Fruit fly (Drosophila melanogaster) whole organism, embryonic: ENCODE measurements around the gene Dred.

ENCODE experiments used
- Abd-B ChIP-seq: fragments of 200-800 bp; sonication (Bioruptor generic); optimal IDR thresholded peaks from 2 replicates; lab custom pipeline; 2018; ENCODE audit warnings: missing biosample characterization, mild to moderate bottlenecking, missing genetic modification characterization, moderate library complexity
- Atf6 ChIP-seq: fragments of 200-800 bp; sonication (Bioruptor generic); IDR thresholded peaks from 2 replicates; pipeline ENCODE4 v1.3.6; 2022; ENCODE audit warnings: missing biosample characterization, missing genetic modification characterization
- Awh ChIP-seq: fragments of 200-800 bp; sonication (Bioruptor generic); IDR thresholded peaks from 2 replicates; pipeline ENCODE4, ENCODE4 v1.3.6; 2022; ENCODE audit warnings: missing biosample characterization, missing genetic modification characterization
- C15 ChIP-seq: fragments of 200-800 bp; sonication (Bioruptor generic); IDR thresholded peaks from 3 replicates; pipeline ENCODE4 v1.3.6; 2022; ENCODE audit warnings: missing biosample characterization, missing genetic modification characterization
- CG10543 ChIP-seq: fragments of 200-800 bp; sonication (Bioruptor generic); optimal IDR thresholded peaks from 3 replicates; lab custom pipeline; 2017; ENCODE audit warnings: missing biosample characterization, mild to moderate bottlenecking, missing genetic modification characterization, moderate library complexity
- CG11695 ChIP-seq: fragments of 200-800 bp; sonication (Bioruptor generic); IDR thresholded peaks from 3 replicates; pipeline ENCODE4 v1.3.6; 2022; ENCODE audit warnings: missing biosample characterization, missing genetic modification characterization
- CG12236 ChIP-seq: fragments of 200-800 bp; sonication (Bioruptor generic); optimal IDR thresholded peaks from 2 replicates; lab custom pipeline; 2016; ENCODE audit warnings: missing biosample characterization, missing genetic modification characterization
- CG12744 ChIP-seq: fragments of 200-800 bp; sonication (Bioruptor generic); optimal IDR thresholded peaks from 2 replicates; lab custom pipeline; 2016; ENCODE audit warnings: missing biosample characterization, missing genetic modification characterization
- CG13287 ChIP-seq: fragments of 200-800 bp; sonication (Bioruptor generic); IDR thresholded peaks from 2 replicates; pipeline ENCODE4 v1.3.6; 2022; ENCODE audit warnings: missing biosample characterization, missing genetic modification characterization; ENCODE audit not compliant: partially characterized antibody
- CG14667 ChIP-seq: fragments of 200-800 bp; sonication (Bioruptor generic); IDR thresholded peaks from 2 replicates; pipeline ENCODE4 v1.3.6; 2022; ENCODE audit warnings: missing biosample characterization, missing genetic modification characterization
- CG15696 ChIP-seq: fragments of 200-800 bp; sonication (Bioruptor generic); optimal IDR thresholded peaks from 2 replicates; lab custom pipeline; 2019; ENCODE audit warnings: missing biosample characterization, mild to moderate bottlenecking, missing genetic modification characterization, moderate library complexity
- CG16779 ChIP-seq: fragments of 200-800 bp; sonication (Bioruptor generic); IDR thresholded peaks from 2 replicates; pipeline ENCODE4 v1.3.6; 2022; ENCODE audit warnings: missing biosample characterization, missing genetic modification characterization
- CG17359 ChIP-seq: fragments of 200-800 bp; sonication (Bioruptor generic); optimal IDR thresholded peaks from 3 replicates; lab custom pipeline; 2018; ENCODE audit warnings: missing biosample characterization, mild to moderate bottlenecking, missing genetic modification characterization, moderate library complexity
- CG2120 ChIP-seq: fragments of 200-800 bp; sonication (Bioruptor generic); optimal IDR thresholded peaks from 3 replicates; lab custom pipeline; 2016; ENCODE audit warnings: missing biosample characterization, missing genetic modification characterization
- CG31224 ChIP-seq: fragments of 200-800 bp; sonication (Bioruptor generic); IDR thresholded peaks from 2 replicates; pipeline ENCODE4 v1.3.6; 2022; ENCODE audit warnings: missing biosample characterization, missing genetic modification characterization
- CG34422 ChIP-seq: fragments of 200-800 bp; sonication (Bioruptor generic); IDR thresholded peaks from 3 replicates; pipeline ENCODE4 v1.3.6; 2022; ENCODE audit warnings: missing biosample characterization, missing genetic modification characterization
- CG3847 ChIP-seq: fragments of 200-800 bp; sonication (Bioruptor generic); IDR thresholded peaks from 2 replicates; pipeline ENCODE4 v1.3.6; 2022; ENCODE audit warnings: missing biosample characterization, missing genetic modification characterization
- CG42726 ChIP-seq: fragments of 200-800 bp; sonication (Bioruptor generic); IDR thresholded peaks from 2 replicates; pipeline ENCODE4 v1.3.6; 2022; ENCODE audit warnings: missing biosample characterization, missing genetic modification characterization; ENCODE audit not compliant: partially characterized antibody
- CG4404 ChIP-seq: fragments of 200-800 bp; sonication (Bioruptor generic); IDR thresholded peaks from 2 replicates; pipeline ENCODE4 v1.3.6; 2022; ENCODE audit warnings: missing biosample characterization, missing genetic modification characterization
- CG5180 ChIP-seq: fragments of 200-800 bp; sonication (Bioruptor generic); optimal IDR thresholded peaks from 3 replicates; lab custom pipeline; 2017; ENCODE audit warnings: missing biosample characterization, missing genetic modification characterization, mild to moderate bottlenecking, moderate library complexity, missing genetic modification reagents
- CG8359 ChIP-seq: fragments of 200-800 bp; sonication (Bioruptor generic); optimal IDR thresholded peaks from 2 replicates; lab custom pipeline; 2017; ENCODE audit warnings: missing biosample characterization, mild to moderate bottlenecking, missing genetic modification characterization, borderline replicate concordance
- CG8765 ChIP-seq: fragments of 200-800 bp; sonication (Bioruptor generic); IDR thresholded peaks from 2 replicates; pipeline ENCODE4 v1.3.6; 2022; ENCODE audit warnings: missing biosample characterization, missing genetic modification characterization
- CG8944 ChIP-seq: fragments of 200-800 bp; sonication (Bioruptor generic); optimal IDR thresholded peaks from 3 replicates; lab custom pipeline; 2016; ENCODE audit warnings: missing biosample characterization, missing genetic modification characterization
- CG9932 ChIP-seq: fragments of 200-800 bp; sonication (Bioruptor generic); IDR thresholded peaks from 2 replicates; pipeline ENCODE4 v1.3.6; 2022; ENCODE audit warnings: missing biosample characterization, missing genetic modification characterization
- HLH3B ChIP-seq: fragments of 200-800 bp; sonication (Bioruptor generic); IDR thresholded peaks from 2 replicates; pipeline ENCODE4 v1.3.6; 2022; ENCODE audit warnings: missing biosample characterization, missing genetic modification characterization
- HLH4C ChIP-seq: fragments of 200-800 bp; sonication (Bioruptor generic); IDR thresholded peaks from 3 replicates; pipeline ENCODE4 v1.3.6; 2022; ENCODE audit warnings: missing biosample characterization, missing genetic modification characterization; ENCODE audit not compliant: partially characterized antibody
- HmgD ChIP-seq: fragments of 200-800 bp; sonication (Bioruptor generic); optimal IDR thresholded peaks from 3 replicates; lab custom pipeline; 2016; ENCODE audit warnings: missing biosample characterization, missing genetic modification characterization
- Hr78 ChIP-seq, 2 experiments: fragments of 200-800 bp in 1 of 2; fragments of >200 bp in 1 of 2; sonication (Bioruptor generic) in 1 of 2; optimal IDR thresholded peaks; 2 replicates each; lab custom pipeline; 2017 to 2019; ENCODE audit warnings: missing biosample characterization in 2 of 2, missing genetic modification characterization in 2 of 2, mild to moderate bottlenecking in 1 of 2, moderate library complexity in 1 of 2
- Mad ChIP-seq: fragments of 200-800 bp; sonication (Bioruptor generic); optimal IDR thresholded peaks from 2 replicates; lab custom pipeline; 2016; ENCODE audit warnings: missing biosample characterization, missing genetic modification characterization
- Nf-YC ChIP-seq: fragments of 200-800 bp; optimal IDR thresholded peaks from 3 replicates; lab custom pipeline; 2019; ENCODE audit warnings: missing biosample characterization, mild to moderate bottlenecking, missing genetic modification characterization, moderate library complexity
- Oli ChIP-seq: fragments of 200-800 bp; sonication (Bioruptor generic); optimal IDR thresholded peaks from 2 replicates; lab custom pipeline; 2018; ENCODE audit warnings: missing biosample characterization, mild to moderate bottlenecking, missing genetic modification characterization, moderate library complexity
- Ptx1 ChIP-seq: fragments of 200-800 bp; sonication (Bioruptor generic); IDR thresholded peaks from 2 replicates; pipeline ENCODE4 v1.3.6; 2022; ENCODE audit warnings: missing biosample characterization, missing genetic modification characterization
- Xbp1 ChIP-seq: fragments of 200-800 bp; sonication (Bioruptor generic); optimal IDR thresholded peaks from 3 replicates; lab custom pipeline; 2016; ENCODE audit warnings: missing biosample characterization, mild to moderate bottlenecking, missing genetic modification characterization
- ase ChIP-seq: fragments of 200-800 bp; sonication (Bioruptor generic); IDR thresholded peaks from 3 replicates; pipeline ENCODE4 v1.3.6; 2022; ENCODE audit warnings: missing biosample characterization, missing genetic modification characterization
- az2 ChIP-seq: fragments of 200-800 bp; sonication (Bioruptor generic); optimal IDR thresholded peaks from 3 replicates; lab custom pipeline; 2016; ENCODE audit warnings: missing biosample characterization, missing genetic modification characterization
- br ChIP-seq: fragments of >200 bp; optimal IDR thresholded peaks from 2 replicates; lab custom pipeline; 2017
- chm ChIP-seq: fragments of 200-800 bp; sonication (Bioruptor generic); IDR thresholded peaks from 2 replicates; pipeline ENCODE4 v1.3.6; 2022; ENCODE audit warnings: missing biosample characterization, missing genetic modification characterization
- crc ChIP-seq: fragments of 200-800 bp; sonication (Bioruptor generic); optimal IDR thresholded peaks from 2 replicates; lab custom pipeline; 2016; ENCODE audit warnings: missing biosample characterization, missing genetic modification characterization
- dmrt11E ChIP-seq: fragments of 200-800 bp; sonication (Bioruptor generic); optimal IDR thresholded peaks from 3 replicates; lab custom pipeline; 2018; ENCODE audit warnings: missing biosample characterization, mild to moderate bottlenecking, missing genetic modification characterization, moderate library complexity
- dpn ChIP-seq, 2 experiments: fragments of 200-800 bp; sonication (Bioruptor generic); optimal IDR thresholded peaks; 3 replicates each; lab custom pipeline; 2016; ENCODE audit warnings: missing biosample characterization in 2 of 2, missing genetic modification characterization in 2 of 2
- eyg ChIP-seq: fragments of 200-800 bp; sonication (Bioruptor generic); optimal IDR thresholded peaks from 3 replicates; lab custom pipeline; 2016; ENCODE audit warnings: missing biosample characterization, missing genetic modification characterization
- gcm2 ChIP-seq: fragments of 200-800 bp; sonication (Bioruptor generic); optimal IDR thresholded peaks from 2 replicates; lab custom pipeline; 2016; ENCODE audit warnings: missing biosample characterization, missing genetic modification characterization
- grau ChIP-seq: fragments of 200-800 bp; optimal IDR thresholded peaks from 3 replicates; lab custom pipeline; 2019; ENCODE audit warnings: missing biosample characterization, mild to moderate bottlenecking, missing genetic modification characterization, moderate library complexity
- inv ChIP-seq: fragments of 200-800 bp; sonication (Bioruptor generic); IDR thresholded peaks from 2 replicates; pipeline ENCODE4 v1.3.6; 2022; ENCODE audit warnings: missing biosample characterization, missing genetic modification characterization; ENCODE audit not compliant: partially characterized antibody
- kni ChIP-seq: fragments of 200-800 bp; sonication (Bioruptor generic); optimal IDR thresholded peaks from 3 replicates; lab custom pipeline; 2017; ENCODE audit warnings: mild to moderate bottlenecking, missing biosample characterization, missing genetic modification reagents, missing genetic modification characterization
- pita ChIP-seq: fragments of 200-800 bp; sonication (Bioruptor generic); optimal IDR thresholded peaks from 2 replicates; lab custom pipeline; 2017; ENCODE audit warnings: missing biosample characterization, mild to moderate bottlenecking, missing genetic modification characterization
- ranshi ChIP-seq: fragments of 200-800 bp; sonication (Bioruptor generic); IDR thresholded peaks from 2 replicates; pipeline ENCODE4 v1.3.6; 2022; ENCODE audit warnings: missing biosample characterization, missing genetic modification characterization
- run ChIP-seq: fragments of 200-800 bp; sonication (Bioruptor generic); optimal IDR thresholded peaks from 3 replicates; lab custom pipeline; 2018; ENCODE audit warnings: missing biosample characterization, mild to moderate bottlenecking, missing genetic modification characterization
- sob ChIP-seq: fragments of 200-800 bp; sonication (Bioruptor generic); IDR thresholded peaks from 2 replicates; pipeline ENCODE4 v1.3.6; 2022; ENCODE audit warnings: missing biosample characterization, missing genetic modification characterization
- wek ChIP-seq: fragments of 200-800 bp; sonication (Bioruptor generic); optimal IDR thresholded peaks from 3 replicates; lab custom pipeline; 2018; ENCODE audit warnings: missing biosample characterization, mild to moderate bottlenecking, missing genetic modification characterization, moderate library complexity
- wor ChIP-seq: fragments of 200-800 bp; sonication (Bioruptor generic); IDR thresholded peaks from 2 replicates; pipeline ENCODE4 v1.3.6; 2022; ENCODE audit warnings: missing biosample characterization, missing genetic modification characterization

The Dred gene

dm6 chr3L:19516547-19516946 lies 27.5 kb downstream of the Dred start (continued):
- TF ChIP-seq pita (GFP tag; lab: Kevin White, UChicago) (peak; percentile 40), CG10543 (GFP tag; lab: Kevin White, UChicago) (peak; percentile 87), crc (peak; percentile 91), gcm2 (GFP tag; lab: Kevin White, UChicago) (peak; percentile 51), CG8765 (GFP tag; lab: Robert Waterston, UW) (peak; percentile 31; the same call in 1 of the 2 replicates), grau (tag; lab: Kevin White, UChicago) (peak; percentile 73), sob (GFP tag; lab: Robert Waterston, UW) (peak; percentile 97), CG42726 (GFP tag; lab: Robert Waterston, UW) (peak; percentile 75; the same call in 1 of the 2 replicates), Mad (GFP tag; lab: Kevin White, UChicago) (peak; percentile 81), CG3847 (peak; percentile 90), az2 (peak; percentile 75), Hr78 (GFP tag; optimal IDR thresholded peaks at IDR 0.05; lab: Kevin White, UChicago) (no peak), CG16779 (GFP tag; lab: Robert Waterston, UW) (peak; percentile 92), CG17359 (peak; percentile 80), HLH4C (GFP tag; lab: Robert Waterston, UW) (peak; percentile 45; the same call in 1 of the 3 replicates), Atf6 (peak; percentile 69), CG15696 (peak; percentile 75), CG8944 (peak; percentile 86), Xbp1 (GFP tag; lab: Kevin White, UChicago) (peak; percentile 90), Abd-B (GFP tag; lab: Kevin White, UChicago) (peak; percentile 88), CG13287 (GFP tag; lab: Robert Waterston, UW) (peak; percentile 59; the same call in 1 of the 2 replicates), Awh (peak; percentile 88), inv (peak; percentile 16; the same call in 1 of the 2 replicates), Nf-YC (no peak), eyg (peak; percentile 94), dmrt11E (tag; lab: Kevin White, UChicago) (peak; percentile 79), Oli (tag; lab: Kevin White, UChicago) (peak; percentile 49), kni (GFP tag; lab: Kevin White, UChicago) (peak; percentile 75), CG8359 (GFP tag; lab: Kevin White, UChicago) (peak; percentile 78), wor (peak; percentile 60), CG5180 (GFP tag; lab: Kevin White, UChicago) (peak; percentile 67), CG12744 (GFP tag; lab: Kevin White, UChicago) (peak; percentile 83), HmgD (peak; percentile 97), CG11695 (GFP tag; lab: Robert Waterston, UW) (peak; percentile 77), ranshi (peak; percentile 89), CG12236 (GFP tag; lab: Kevin White, UChicago) (peak; percentile 78), dpn (GFP tag; optimal IDR thresholded peaks at IDR 0.05; lab: Kevin White, UChicago) (peak; percentile 68 to 97), CG31224 (peak; percentile 84), ase (GFP tag; lab: Robert Waterston, UW) (peak; percentile 95), CG2120 (peak; percentile 72), wek (GFP tag; lab: Kevin White, UChicago) (peak; percentile 76), HLH3B (GFP tag; lab: Robert Waterston, UW) (peak; percentile 94), chm (no peak), br (lab: Kevin White, UChicago) (no peak), C15 (GFP tag; lab: Robert Waterston, UW) (peak; percentile 89), Ptx1 (GFP tag; lab: Robert Waterston, UW) (peak; percentile 95), CG9932 (GFP tag; lab: Robert Waterston, UW) (peak; percentile 92), run (tag; lab: Kevin White, UChicago) (no peak), CG4404 (peak; percentile 79), CG34422 (GFP tag; lab: Robert Waterston, UW) (peak; percentile 94), CG14667 (GFP tag; lab: Robert Waterston, UW) (peak; percentile 89)
